Worm (Caenorhabditis elegans) whole organism, L4/young adult: ENCODE data around the gene T24F1.7.
A peak's percentile ranks its signal among the peaks of the same experiment; 100 is the strongest.

Experiments used
- W03F9.2 ChIP-seq: fragments of 150-350 bp; optimal IDR thresholded peaks from 2 replicates; lab custom pipeline; 2014; ENCODE audit warnings: missing biosample characterization, missing genetic modification characterization
- dao-5 ChIP-seq: sonication (generic microtip); optimal IDR thresholded peaks from 2 replicates; lab custom pipeline; 2016; ENCODE audit warnings: missing genotype, missing genetic modification characterization, moderate library complexity, missing compliant biosample characterization
- him-1 ChIP-seq: sonication (generic microtip); optimal IDR thresholded peaks from 2 replicates; lab custom pipeline; 2016; ENCODE audit warnings: missing genotype, missing genetic modification reagents, missing genetic modification characterization, missing compliant biosample characterization

- peak; percentile 27 for TF ChIP-seq him-1
- TF ChIP-seq dao-5, result no peak
- peak; percentile 20 for TF ChIP-seq W03F9.2 (tag; lab: Kevin White, UChicago)
These were observed 35.7 kb downstream of the T24F1.7 start, which contains the start of the genes B0491.6 and pigm-1 for ce11 chrII:11347878-11348556.
